Fruit fly (Drosophila melanogaster) whole organism, embryonic: ENCODE measurements around the gene CG43679.

Source experiments
- Atf-2 ChIP-seq: fragments of 200-800 bp; sonication (Bioruptor generic); optimal IDR thresholded peaks from 2 replicates; lab custom pipeline; 2016; ENCODE audit warnings: missing biosample characterization, missing genetic modification characterization
- B-H2 ChIP-seq: fragments of 200-800 bp; sonication (Bioruptor generic); optimal IDR thresholded peaks from 2 replicates; lab custom pipeline; 2018; ENCODE audit warnings: missing biosample characterization, mild to moderate bottlenecking, missing genetic modification characterization
- Bgb ChIP-seq: fragments of 200-800 bp; sonication (Bioruptor generic); IDR thresholded peaks from 2 replicates; pipeline ENCODE4 v1.3.6; 2022; ENCODE audit warnings: missing biosample characterization, missing genetic modification characterization; ENCODE audit not compliant: partially characterized antibody
- CG11504 ChIP-seq: fragments of 200-800 bp; sonication (Bioruptor generic); optimal IDR thresholded peaks from 3 replicates; lab custom pipeline; 2019; ENCODE audit warnings: missing biosample characterization, mild to moderate bottlenecking, missing genetic modification characterization, moderate library complexity
- CG13123 ChIP-seq: fragments of 200-800 bp; sonication (Bioruptor generic); optimal IDR thresholded peaks from 2 replicates; lab custom pipeline; 2016; ENCODE audit warnings: missing biosample characterization, missing genetic modification characterization
- CG17612 ChIP-seq: fragments of 200-800 bp; sonication (Bioruptor generic); IDR thresholded peaks from 2 replicates; pipeline ENCODE4 v1.3.6; 2022; ENCODE audit warnings: missing biosample characterization, missing genetic modification characterization
- CG17912 ChIP-seq: fragments of 200-800 bp; sonication (Bioruptor generic); optimal IDR thresholded peaks from 2 replicates; lab custom pipeline; 2018; ENCODE audit warnings: missing biosample characterization, mild to moderate bottlenecking, missing genetic modification characterization
- CG18262 ChIP-seq: fragments of 200-800 bp; optimal IDR thresholded peaks from 3 replicates; lab custom pipeline; 2019; ENCODE audit warnings: missing biosample characterization, mild to moderate bottlenecking, missing genetic modification characterization, moderate library complexity
- CG18619 ChIP-seq: fragments of 200-800 bp; sonication (Bioruptor generic); optimal IDR thresholded peaks from 3 replicates; lab custom pipeline; 2017; ENCODE audit warnings: missing biosample characterization, mild to moderate bottlenecking, missing genetic modification characterization
- CG2199 ChIP-seq: fragments of 200-800 bp; sonication (Bioruptor generic); IDR thresholded peaks from 3 replicates; pipeline ENCODE4 v1.3.6; 2022; ENCODE audit warnings: missing biosample characterization, missing genetic modification characterization
- CG30020 ChIP-seq: fragments of 200-800 bp; optimal IDR thresholded peaks from 2 replicates; lab custom pipeline; 2019; ENCODE audit warnings: missing biosample characterization, mild to moderate bottlenecking, missing genetic modification characterization, moderate library complexity
- CG31365 ChIP-seq: fragments of 200-800 bp; sonication (Bioruptor generic); optimal IDR thresholded peaks from 2 replicates; lab custom pipeline; 2018; ENCODE audit warnings: missing biosample characterization, mild to moderate bottlenecking, missing genetic modification characterization
- CG3163 ChIP-seq: fragments of 200-800 bp; sonication (Bioruptor generic); optimal IDR thresholded peaks from 3 replicates; lab custom pipeline; 2016; ENCODE audit warnings: missing biosample characterization, missing genetic modification characterization
- CG4617 ChIP-seq: fragments of 200-800 bp; sonication (Bioruptor generic); optimal IDR thresholded peaks from 3 replicates; lab custom pipeline; 2016; ENCODE audit warnings: missing biosample characterization, missing genetic modification characterization, borderline replicate concordance
- CG6791 ChIP-seq: fragments of 200-800 bp; sonication (Bioruptor generic); IDR thresholded peaks from 3 replicates; pipeline ENCODE4 v1.3.6; 2022; ENCODE audit warnings: missing biosample characterization, missing genetic modification characterization; ENCODE audit not compliant: partially characterized antibody
- CG6854 ChIP-seq: fragments of 200-800 bp; sonication (Bioruptor generic); optimal IDR thresholded peaks from 3 replicates; lab custom pipeline; 2017; ENCODE audit warnings: missing biosample characterization, mild to moderate bottlenecking, missing genetic modification characterization
- CG8281 ChIP-seq: fragments of 200-800 bp; sonication (Bioruptor generic); optimal IDR thresholded peaks from 2 replicates; lab custom pipeline; 2018; ENCODE audit warnings: missing biosample characterization, mild to moderate bottlenecking, missing genetic modification characterization, moderate library complexity
- CG8359 ChIP-seq: fragments of 200-800 bp; sonication (Bioruptor generic); optimal IDR thresholded peaks from 2 replicates; lab custom pipeline; 2017; ENCODE audit warnings: missing biosample characterization, mild to moderate bottlenecking, missing genetic modification characterization, borderline replicate concordance
- CG9437 ChIP-seq: fragments of 200-800 bp; sonication (Bioruptor generic); optimal IDR thresholded peaks from 2 replicates; lab custom pipeline; 2018; ENCODE audit warnings: missing biosample characterization, mild to moderate bottlenecking, missing genetic modification characterization
- CG9932 ChIP-seq: fragments of 200-800 bp; sonication (Bioruptor generic); IDR thresholded peaks from 2 replicates; pipeline ENCODE4 v1.3.6; 2022; ENCODE audit warnings: missing biosample characterization, missing genetic modification characterization
- Dad ChIP-seq: fragments of 200-800 bp; sonication (Bioruptor generic); optimal IDR thresholded peaks from 3 replicates; lab custom pipeline; 2016; ENCODE audit warnings: missing biosample characterization, missing genetic modification characterization
- Fer3 ChIP-seq: fragments of 200-800 bp; sonication (Bioruptor generic); optimal IDR thresholded peaks from 2 replicates; lab custom pipeline; 2018; ENCODE audit warnings: missing biosample characterization, mild to moderate bottlenecking, missing genetic modification characterization, moderate library complexity
- Lim3 ChIP-seq: fragments of 200-800 bp; sonication (Bioruptor generic); IDR thresholded peaks from 2 replicates; pipeline ENCODE4 v1.3.6; 2022; ENCODE audit warnings: missing biosample characterization, missing genetic modification characterization
- MBD-R2 ChIP-seq: fragments of 200-800 bp; sonication (Bioruptor generic); IDR thresholded peaks from 2 replicates; pipeline ENCODE4 v1.3.6; 2022; ENCODE audit warnings: missing biosample characterization, missing genetic modification characterization
- Mad ChIP-seq: fragments of 200-800 bp; sonication (Bioruptor generic); optimal IDR thresholded peaks from 2 replicates; lab custom pipeline; 2016; ENCODE audit warnings: missing biosample characterization, missing genetic modification characterization
- Meics ChIP-seq: fragments of 200-800 bp; sonication (Bioruptor generic); optimal IDR thresholded peaks from 2 replicates; lab custom pipeline; 2017; ENCODE audit warnings: missing biosample characterization, mild to moderate bottlenecking, missing genetic modification characterization
- NC2β ChIP-seq: fragments of 200-800 bp; sonication (Bioruptor generic); optimal IDR thresholded peaks from 2 replicates; lab custom pipeline; 2016; ENCODE audit warnings: missing biosample characterization, missing genetic modification characterization
- Poxn ChIP-seq: fragments of 200-800 bp; sonication (Bioruptor generic); IDR thresholded peaks from 2 replicates; pipeline ENCODE4 v1.3.6; 2022; ENCODE audit warnings: missing biosample characterization, missing genetic modification characterization
- Sry-δ ChIP-seq: fragments of 200-800 bp; sonication (Bioruptor generic); optimal IDR thresholded peaks from 2 replicates; lab custom pipeline; 2016; ENCODE audit warnings: missing biosample characterization, missing genetic modification characterization
- Taf1 ChIP-seq: fragments of 200-800 bp; sonication (Bioruptor generic); IDR thresholded peaks from 2 replicates; pipeline ENCODE4 v1.3.6; 2022; ENCODE audit warnings: missing biosample characterization, missing genetic modification characterization
- Trl ChIP-seq, 3 experiments: fragments of >200 bp in 2 of 3; fragments of 200-800 bp in 1 of 3; sonication (Bioruptor generic) in 1 of 3; optimal IDR thresholded peaks; 2 replicates in 1 of 3; 3 replicates in 2 of 3; lab custom pipeline; 2016 to 2017; ENCODE audit warnings: missing biosample characterization in 1 of 3, missing genetic modification characterization in 1 of 3
- br ChIP-seq: fragments of >200 bp; optimal IDR thresholded peaks from 2 replicates; lab custom pipeline; 2017
- chm ChIP-seq: fragments of 200-800 bp; sonication (Bioruptor generic); IDR thresholded peaks from 2 replicates; pipeline ENCODE4 v1.3.6; 2022; ENCODE audit warnings: missing biosample characterization, missing genetic modification characterization
- croc ChIP-seq: fragments of 200-800 bp; sonication (Bioruptor generic); conservative IDR thresholded peaks from 3 replicates; pipeline ENCODE4 v1.3.6; 2022; ENCODE audit warnings: missing biosample characterization, missing genetic modification characterization
- dmrt11E ChIP-seq: fragments of 200-800 bp; sonication (Bioruptor generic); optimal IDR thresholded peaks from 3 replicates; lab custom pipeline; 2018; ENCODE audit warnings: missing biosample characterization, mild to moderate bottlenecking, missing genetic modification characterization, moderate library complexity
- eyg ChIP-seq: fragments of 200-800 bp; sonication (Bioruptor generic); optimal IDR thresholded peaks from 3 replicates; lab custom pipeline; 2016; ENCODE audit warnings: missing biosample characterization, missing genetic modification characterization
- grn ChIP-seq: fragments of 200-800 bp; sonication (Bioruptor generic); optimal IDR thresholded peaks from 3 replicates; lab custom pipeline; 2017; ENCODE audit warnings: missing biosample characterization, missing genetic modification characterization
- gro ChIP-seq: fragments of 200-800 bp; sonication (Bioruptor generic); optimal IDR thresholded peaks from 2 replicates; lab custom pipeline; 2016; ENCODE audit warnings: missing biosample characterization, missing genetic modification characterization
- hbn ChIP-seq: fragments of 200-800 bp; sonication (Bioruptor generic); IDR thresholded peaks from 2 replicates; pipeline ENCODE4 v1.3.6; 2022; ENCODE audit warnings: missing biosample characterization, missing genetic modification characterization; ENCODE audit not compliant: partially characterized antibody
- her ChIP-seq: fragments of 200-800 bp; sonication (Bioruptor generic); optimal IDR thresholded peaks from 2 replicates; lab custom pipeline; 2016; ENCODE audit warnings: missing biosample characterization, missing genetic modification characterization
- ind ChIP-seq: fragments of 200-800 bp; sonication (Bioruptor generic); optimal IDR thresholded peaks from 3 replicates; lab custom pipeline; 2016; ENCODE audit warnings: missing biosample characterization, missing genetic modification characterization
- inv ChIP-seq: fragments of 200-800 bp; sonication (Bioruptor generic); IDR thresholded peaks from 2 replicates; pipeline ENCODE4 v1.3.6; 2022; ENCODE audit warnings: missing biosample characterization, missing genetic modification characterization; ENCODE audit not compliant: partially characterized antibody
- lbe ChIP-seq: fragments of 200-800 bp; sonication (Bioruptor generic); optimal IDR thresholded peaks from 2 replicates; lab custom pipeline; 2016; ENCODE audit warnings: missing biosample characterization, mild to moderate bottlenecking, missing genetic modification characterization
- schlank ChIP-seq: fragments of 200-800 bp; sonication (Bioruptor generic); optimal IDR thresholded peaks from 2 replicates; lab custom pipeline; 2018; ENCODE audit warnings: missing biosample characterization, mild to moderate bottlenecking, missing genetic modification characterization
- scrt ChIP-seq: fragments of 200-800 bp; sonication (Bioruptor generic); optimal IDR thresholded peaks from 2 replicates; lab custom pipeline; 2018; ENCODE audit warnings: missing biosample characterization, mild to moderate bottlenecking, missing genetic modification characterization, moderate library complexity
- sens-2 ChIP-seq: fragments of 200-800 bp; sonication (Bioruptor generic); IDR thresholded peaks from 2 replicates; pipeline ENCODE4 v1.3.6; 2022; ENCODE audit warnings: missing biosample characterization, missing genetic modification characterization
- seq ChIP-seq: fragments of 200-800 bp; sonication (Bioruptor generic); IDR thresholded peaks from 2 replicates; pipeline ENCODE4 v1.3.6; 2022; ENCODE audit warnings: missing biosample characterization, missing genetic modification characterization
- slbo ChIP-seq: fragments of 200-800 bp; sonication (Bioruptor generic); IDR thresholded peaks from 2 replicates; pipeline ENCODE4 v1.3.6; 2022; ENCODE audit warnings: missing biosample characterization, missing genetic modification characterization
- yki ChIP-seq: fragments of >200 bp; optimal IDR thresholded peaks from 3 replicates; lab custom pipeline; 2018
- zen2 ChIP-seq: fragments of 200-800 bp; sonication (Bioruptor generic); IDR thresholded peaks from 3 replicates; pipeline ENCODE4 v1.3.6; 2022; ENCODE audit warnings: missing biosample characterization, missing genetic modification characterization; ENCODE audit not compliant: partially characterized antibody

Gene CG43679

DNA sequence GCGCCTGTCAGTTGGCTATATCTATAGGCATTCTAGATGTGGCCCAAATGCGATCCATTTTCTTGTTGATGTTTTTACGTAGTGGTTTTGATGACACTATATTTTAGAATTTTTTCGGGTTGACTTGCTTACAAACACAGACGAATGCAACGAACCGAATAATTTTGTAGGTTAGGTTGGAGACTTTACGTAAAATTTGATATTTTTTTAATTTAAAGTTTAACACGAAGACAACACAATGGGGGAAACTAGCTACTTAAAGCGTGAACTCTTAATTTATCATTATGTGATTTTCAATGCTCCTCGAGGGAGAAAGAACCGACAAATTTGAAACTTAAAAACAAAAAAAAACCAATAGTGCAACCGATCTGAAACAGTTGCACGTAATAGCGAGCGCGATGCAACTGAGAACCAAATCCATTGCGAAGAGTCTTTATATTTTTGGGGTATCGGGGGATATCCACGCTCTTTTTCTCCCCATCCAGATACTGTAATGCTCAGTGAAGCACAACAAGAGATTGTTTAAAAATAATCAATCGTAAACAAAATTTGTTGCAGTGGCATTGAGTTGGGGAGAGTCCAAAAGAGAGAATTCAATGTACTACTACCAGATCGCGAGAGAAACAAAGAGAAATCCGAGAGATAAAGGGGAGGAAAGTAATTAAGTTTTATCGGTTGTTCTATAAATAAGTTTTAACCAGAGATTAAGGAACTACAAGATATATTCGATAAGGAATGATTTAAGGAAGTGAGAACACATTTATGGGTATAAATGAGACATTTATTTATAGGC, 38.9 kb upstream of the CG43679 start (continued):
- TF ChIP-seq CG13123 (no peak), lbe (GFP tag; lab: Kevin White, UChicago) (no peak), Sry-δ (GFP tag; lab: Kevin White, UChicago) (no peak), ind (no peak), inv (no peak), zen2 (GFP tag; lab: Robert Waterston, UW) (no peak), grn (GFP tag; lab: Kevin White, UChicago) (no peak), gro (GFP tag; lab: Kevin White, UChicago) (no peak), CG31365 (tag; lab: Kevin White, UChicago) (no peak), Lim3 (GFP tag; lab: Robert Waterston, UW) (no peak), CG6854 (GFP tag; lab: Kevin White, UChicago) (no peak), Fer3 (no peak), Poxn (GFP tag; lab: Robert Waterston, UW) (no peak), chm (GFP tag; lab: Robert Waterston, UW) (no peak), sens-2 (GFP tag; lab: Robert Waterston, UW) (no peak), Atf-2 (GFP tag; lab: Kevin White, UChicago) (no peak), her (no peak), Taf1 (GFP tag; lab: Robert Waterston, UW) (no peak), CG30020 (tag; lab: Kevin White, UChicago) (no peak), CG8359 (GFP tag; lab: Kevin White, UChicago) (no peak), CG17612 (no peak), CG18619 (GFP tag; lab: Kevin White, UChicago) (no peak), MBD-R2 (no peak), schlank (tag; lab: Kevin White, UChicago) (no peak), B-H2 (no peak), CG6791 (GFP tag; lab: Robert Waterston, UW) (no peak), Trl (optimal IDR thresholded peaks at IDR 0.05; lab: Kevin White, UChicago) (peak; percentile 63 to 71), Trl (GFP tag; optimal IDR thresholded peaks at IDR 0.05; lab: Kevin White, UChicago) (no peak), CG4617 (GFP tag; lab: Kevin White, UChicago) (no peak), Dad (GFP tag; lab: Kevin White, UChicago) (no peak), br (lab: Kevin White, UChicago) (no peak), scrt (no peak), CG8281 (tag; lab: Kevin White, UChicago) (no peak), dmrt11E (tag; lab: Kevin White, UChicago) (no peak), hbn (GFP tag; lab: Robert Waterston, UW) (no peak), Bgb (GFP tag; lab: Robert Waterston, UW) (no peak), yki (peak; percentile 5), CG9437 (GFP tag; lab: Kevin White, UChicago) (peak; percentile 39), Meics (GFP tag; lab: Kevin White, UChicago) (no peak), seq (GFP tag; lab: Robert Waterston, UW) (no peak), slbo (GFP tag; lab: Robert Waterston, UW) (no peak), CG3163 (peak; percentile 13), CG9932 (no peak), Mad (GFP tag; lab: Kevin White, UChicago) (no peak), NC2β (GFP tag; lab: Kevin White, UChicago) (no peak), CG17912 (GFP tag; lab: Kevin White, UChicago) (no peak), CG2199 (GFP tag; lab: Robert Waterston, UW) (peak; percentile 16; the same call in 1 of the 3 replicates), eyg (no peak), CG18262 (tag; lab: Kevin White, UChicago) (no peak), CG11504 (tag; lab: Kevin White, UChicago) (no peak), croc (GFP tag; lab: Robert Waterston, UW) (no peak)
